Worm (Caenorhabditis elegans) whole organism, L1 larva: ENCODE measurements around the gene clec-7.

Experiments
- ceh-63 ChIP-seq: fragments of 200-800 bp; sonication (Bioruptor generic); optimal IDR thresholded peaks from 2 replicates; lab custom pipeline; 2018; ENCODE audit warnings: mild to moderate bottlenecking, missing genetic modification characterization, missing compliant biosample characterization
- egl-27 ChIP-seq, 2 experiments: fragments of 150-350 bp in 1 of 2; sonication (generic microtip); optimal IDR thresholded peaks; 3 replicates each; lab custom pipeline; 2017 to 2018; ENCODE audit warnings: missing biosample characterization in 2 of 2, missing genetic modification characterization in 2 of 2, missing genetic modification reagents in 2 of 2
- elt-3 ChIP-seq, 6 experiments: fragments of 150-350 bp in 1 of 6; sonication (generic microtip); optimal IDR thresholded peaks; 2 replicates each; lab custom pipeline; 2017 to 2018; ENCODE audit warnings: missing biosample characterization in 6 of 6, missing genetic modification characterization in 6 of 6, inconsistent platforms in 1 of 6
- hpl-2 ChIP-seq: fragments of 150-350 bp; optimal IDR thresholded peaks from 2 replicates; lab custom pipeline; 2014; ENCODE audit warnings: missing biosample characterization, missing genetic modification reagents, missing genetic modification characterization
- lin-39 ChIP-seq: fragments of 150-350 bp; optimal IDR thresholded peaks from 2 replicates; lab custom pipeline; 2014; ENCODE audit warnings: missing biosample characterization, missing genetic modification reagents, missing genetic modification characterization
- nhr-47 ChIP-seq: sonication (generic microtip); optimal IDR thresholded peaks from 2 replicates; lab custom pipeline; 2016; ENCODE audit warnings: mild to moderate bottlenecking, missing genetic modification characterization, moderate library complexity, missing compliant biosample characterization
- nhr-76 ChIP-seq: sonication (generic microtip); optimal IDR thresholded peaks from 2 replicates; lab custom pipeline; 2017; ENCODE audit warnings: missing biosample characterization, missing genetic modification characterization
- snpc-4 ChIP-seq: fragments of 150-350 bp; optimal IDR thresholded peaks from 2 replicates; lab custom pipeline; 2014; ENCODE audit warnings: missing biosample characterization, missing genetic modification characterization
- zag-1 ChIP-seq: fragments of 150-350 bp; optimal IDR thresholded peaks from 2 replicates; lab custom pipeline; 2014; ENCODE audit warnings: missing biosample characterization, missing genetic modification characterization
- ztf-4 ChIP-seq: fragments of 150-350 bp; optimal IDR thresholded peaks from 2 replicates; lab custom pipeline; 2014; ENCODE audit warnings: missing biosample characterization, missing genetic modification characterization

DNA sequence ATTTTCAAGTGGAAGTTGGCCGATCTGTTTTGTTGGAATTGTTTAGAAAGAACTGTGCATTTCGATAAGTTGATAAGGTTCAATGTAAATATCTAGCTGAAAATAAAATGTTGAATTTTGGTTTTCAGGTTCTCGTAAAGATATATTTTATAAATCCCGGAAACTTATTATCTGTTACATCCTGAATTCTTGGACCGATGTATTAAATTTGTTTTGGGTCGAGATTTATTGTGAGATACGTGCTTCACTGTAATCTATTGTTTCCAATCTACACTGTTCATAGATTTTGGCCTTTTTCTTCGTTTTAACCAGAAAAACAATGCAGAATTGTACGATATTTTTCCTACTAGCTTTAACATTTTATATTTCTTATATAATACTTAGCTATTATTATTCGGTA, 28.9 kb downstream of the clec-7 start, which contains the start of gene C03G6.6:
- TF ChIP-seq lin-39, result no peak
- no peak for TF ChIP-seq egl-27 (tag; optimal IDR thresholded peaks at IDR 0.05; lab: Kevin White, UChicago)
- TF ChIP-seq snpc-4 (tag; lab: Kevin White, UChicago), result no peak
- TF ChIP-seq ztf-4 (tag; lab: Kevin White, UChicago), result no peak
- TF ChIP-seq nhr-76 (tag; lab: Kevin White, UChicago), result no peak
- TF ChIP-seq nhr-47 (tag; lab: Kevin White, UChicago), result no peak
- no peak for TF ChIP-seq hpl-2 (GFP tag; lab: Kevin White, UChicago)
- no peak for TF ChIP-seq elt-3 (tag; optimal IDR thresholded peaks at IDR 0.05; lab: Kevin White, UChicago)
- no peak for TF ChIP-seq zag-1 (tag; lab: Kevin White, UChicago)
- no peak for TF ChIP-seq ceh-63 (GFP tag; lab: Kevin White, UChicago)
